Fruit fly (Drosophila melanogaster) whole organism: ENCODE measurements around the gene CG8312.

Source experiments
- CG8478 ChIP-seq: fragments of >200 bp; optimal IDR thresholded peaks from 2 replicates; lab custom pipeline; 2018; ENCODE audit warnings: inconsistent platforms
- psq ChIP-seq: fragments of >200 bp; optimal IDR thresholded peaks from 2 replicates; lab custom pipeline; 2017

DNA sequence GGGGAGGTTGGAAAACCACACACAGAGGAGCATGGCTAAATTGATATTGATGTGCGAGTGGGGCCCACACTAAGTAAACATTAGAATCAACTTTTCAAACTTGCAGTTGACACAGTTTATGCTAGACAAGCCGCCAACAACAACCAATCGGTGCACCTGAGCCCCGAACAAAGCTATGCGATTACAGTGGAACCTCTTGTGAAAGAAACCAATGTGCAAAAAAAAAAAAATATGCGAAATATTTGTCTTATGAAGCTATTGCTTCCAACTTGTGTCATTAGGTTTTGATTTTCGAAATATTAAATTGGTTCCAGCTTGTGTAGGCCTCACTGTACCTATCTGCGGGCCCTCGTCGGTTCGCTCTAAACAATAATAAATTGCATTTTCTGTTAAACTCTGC is 27.2 kb downstream of the CG8312 start:
- TF ChIP-seq psq = no peak
- no peak for TF ChIP-seq CG8478 (lab: Kevin White, UChicago)
